Worm (Caenorhabditis elegans) whole organism, early embryonic: ENCODE results near the gene srx-122.

Experiments used
- B0310.2 ChIP-seq: sonication (generic microtip); optimal IDR thresholded peaks from 2 replicates; lab custom pipeline; 2016; ENCODE audit warnings: mild to moderate bottlenecking, missing genetic modification characterization, missing compliant biosample characterization
- F13C5.2 ChIP-seq: sonication (generic microtip); optimal IDR thresholded peaks from 2 replicates; lab custom pipeline; 2017; ENCODE audit warnings: mild to moderate bottlenecking, missing genetic modification characterization, inconsistent platforms, missing compliant biosample characterization
- aly-1 ChIP-seq: sonication (generic microtip); optimal IDR thresholded peaks from 2 replicates; lab custom pipeline; 2016; ENCODE audit warnings: missing genetic modification characterization, missing compliant biosample characterization
- ama-1 ChIP-seq: fragments of 150-350 bp; optimal IDR thresholded peaks from 2 replicates; lab custom pipeline; 2014
- ceh-13 ChIP-seq: fragments of 200-800 bp; sonication (Bioruptor generic); optimal IDR thresholded peaks from 2 replicates; lab custom pipeline; 2018; ENCODE audit warnings: mild to moderate bottlenecking, missing genetic modification characterization, missing compliant biosample characterization
- ceh-36 ChIP-seq: sonication (generic microtip); optimal IDR thresholded peaks from 2 replicates; lab custom pipeline; 2016; ENCODE audit warnings: missing genetic modification characterization, inconsistent platforms, missing compliant biosample characterization
- ets-7 ChIP-seq: sonication (generic microtip); optimal IDR thresholded peaks from 2 replicates; lab custom pipeline; 2016; ENCODE audit warnings: missing genotype, missing genetic modification characterization, missing compliant biosample characterization
- flt-1 ChIP-seq: fragments of 200-800 bp; sonication (Bioruptor generic); IDR thresholded peaks from 2 replicates; pipeline ENCODE4 v1.3.6; 2022; ENCODE audit warnings: missing genetic modification characterization, missing compliant biosample characterization
- hmbx-1 ChIP-seq: sonication (generic microtip); optimal IDR thresholded peaks from 2 replicates; lab custom pipeline; 2016; ENCODE audit warnings: mild to moderate bottlenecking, missing genetic modification characterization, missing compliant biosample characterization
- hmg-4 ChIP-seq: fragments of 200-800 bp; sonication (Bioruptor generic); optimal IDR thresholded peaks from 2 replicates; lab custom pipeline; 2018; ENCODE audit warnings: mild to moderate bottlenecking, missing genetic modification characterization, missing compliant biosample characterization
- hnd-1 ChIP-seq: sonication (generic microtip); optimal IDR thresholded peaks from 2 replicates; lab custom pipeline; 2016; ENCODE audit warnings: missing genetic modification characterization, missing compliant biosample characterization
- pes-1 ChIP-seq: fragments of 200-800 bp; sonication (Bioruptor generic); IDR thresholded peaks from 2 replicates; pipeline ENCODE4 v1.3.6; 2022; ENCODE audit warnings: missing genetic modification reagents, missing genetic modification characterization, missing compliant biosample characterization
- scrt-1 ChIP-seq: fragments of 200-800 bp; sonication (Bioruptor generic); IDR thresholded peaks from 2 replicates; pipeline ENCODE4 v1.3.6; 2022; ENCODE audit warnings: missing genetic modification characterization, missing compliant biosample characterization
- sea-1 ChIP-seq: fragments of 200-800 bp; sonication (Bioruptor generic); conservative IDR thresholded peaks from 2 replicates; pipeline ENCODE4 v1.3.6; 2022; ENCODE audit warnings: missing genetic modification characterization, missing compliant biosample characterization
- tbx-11 ChIP-seq: fragments of 200-800 bp; sonication (Bioruptor generic); IDR thresholded peaks from 2 replicates; pipeline ENCODE4 v1.3.6; 2022; ENCODE audit warnings: missing genetic modification characterization, missing compliant biosample characterization
- tbx-37 ChIP-seq: fragments of 200-800 bp; sonication (Bioruptor generic); conservative IDR thresholded peaks from 2 replicates; pipeline ENCODE4 v1.3.6; 2022; ENCODE audit warnings: missing genetic modification reagents, missing genetic modification characterization, missing compliant biosample characterization
- tra-4 ChIP-seq: sonication (generic microtip); optimal IDR thresholded peaks from 2 replicates; lab custom pipeline; 2017; ENCODE audit warnings: missing genetic modification characterization, missing compliant biosample characterization

srx-122 gene

DNA sequence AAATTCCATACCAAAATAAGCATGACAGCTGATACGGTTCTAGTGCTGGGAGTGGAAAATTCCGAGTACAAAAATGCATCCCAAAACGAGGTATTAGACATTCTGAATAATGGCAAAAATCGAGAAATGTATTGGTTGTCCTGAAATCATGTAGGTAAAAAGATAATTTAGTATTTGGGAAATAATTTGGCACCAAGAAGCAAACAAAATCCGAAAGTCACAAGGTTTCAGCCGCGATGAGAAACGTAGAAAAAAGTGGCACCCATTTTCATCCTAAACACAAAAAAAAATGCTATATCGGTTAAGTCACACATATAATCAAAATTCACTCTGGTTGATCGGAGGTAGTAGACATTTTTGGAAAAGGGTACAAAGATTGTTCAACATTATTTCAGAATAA, at the start of gene srx-122:
Gene srx-122 (minus strand): TSS at position 101 of the 400 bp plus-strand sequence.
- no peak for TF ChIP-seq B0310.2 (tag; lab: Kevin White, UChicago)
- TF ChIP-seq ets-7 (tag; lab: Kevin White, UChicago) = no peak
- TF ChIP-seq tbx-11 (GFP tag; lab: Robert Waterston, UW) = no peak
- no peak for TF ChIP-seq flt-1 (GFP tag; lab: Robert Waterston, UW)

DNA sequence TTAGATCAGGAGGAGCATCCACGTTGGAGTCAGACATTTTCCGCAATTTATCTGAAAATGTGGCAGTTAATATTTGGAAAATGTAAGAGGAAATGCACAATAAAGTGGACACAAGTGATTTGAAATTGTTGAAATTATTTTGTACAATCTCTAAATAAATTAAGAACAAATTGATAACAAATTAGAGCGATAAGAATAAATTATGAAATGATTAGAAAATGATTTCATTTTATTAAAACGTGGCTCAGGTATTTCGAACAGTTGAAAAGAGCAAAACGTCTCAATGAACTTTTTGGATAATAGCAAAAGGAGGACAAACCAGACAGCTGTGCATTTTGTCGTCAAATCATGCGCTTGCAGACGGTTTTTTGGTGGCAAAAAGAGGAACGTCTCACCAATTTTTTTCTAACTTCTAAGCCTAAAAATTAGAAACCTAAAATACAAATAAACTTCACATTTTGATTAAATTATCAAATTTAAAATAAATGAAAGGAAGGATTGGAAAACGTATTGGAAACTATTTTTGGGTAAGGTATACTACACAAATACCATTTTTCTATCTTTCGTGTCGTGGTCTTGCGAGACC, 48.9 kb upstream of the srx-122 start, which contains the start of gene fbxa-65:
Gene fbxa-65 (minus strand): TSS at position 51 of the 586 bp plus-strand sequence.
- TF ChIP-seq ceh-13 (GFP tag; lab: Kevin White, UChicago) = no peak
- no peak for TF ChIP-seq ets-7 (tag; lab: Kevin White, UChicago)
- TF ChIP-seq tbx-11 (GFP tag; lab: Robert Waterston, UW) = no peak
- TF ChIP-seq hmbx-1 (tag; lab: Kevin White, UChicago) = no peak
- TF ChIP-seq ama-1 (lab: Kevin White, UChicago) = no peak
- no peak for TF ChIP-seq aly-1 (tag; lab: Kevin White, UChicago)
- TF ChIP-seq B0310.2 (tag; lab: Kevin White, UChicago) = no peak
- no peak for TF ChIP-seq hmg-4 (GFP tag; lab: Kevin White, UChicago)
- no peak for TF ChIP-seq flt-1 (GFP tag; lab: Robert Waterston, UW)

DNA sequence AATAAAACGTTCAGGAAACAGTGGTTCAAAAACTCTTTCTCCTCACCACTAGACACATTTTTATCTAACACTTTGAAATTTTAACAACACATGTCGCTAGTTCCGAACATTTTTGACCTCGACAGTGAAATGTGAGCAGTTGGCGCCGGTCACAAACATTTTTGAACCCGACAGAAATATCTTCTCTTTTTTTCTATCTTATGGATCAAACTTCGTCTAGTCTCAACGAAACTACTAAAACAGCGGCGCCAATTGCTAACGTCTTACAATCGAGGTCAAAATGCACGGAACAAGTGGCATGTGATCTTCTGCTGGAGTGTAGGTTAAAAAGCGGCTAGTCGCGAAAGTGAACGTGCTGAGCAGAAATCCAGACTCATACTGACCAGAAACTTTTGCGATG, 46.3 kb upstream of the srx-122 start:
- TF ChIP-seq scrt-1 (GFP tag; lab: Robert Waterston, UW) = no peak
- no peak for TF ChIP-seq flt-1 (GFP tag; lab: Robert Waterston, UW)
- TF ChIP-seq ceh-36 (tag; lab: Kevin White, UChicago) = no peak
- TF ChIP-seq hnd-1 (tag; lab: Kevin White, UChicago) = no peak
- no peak for TF ChIP-seq aly-1 (tag; lab: Kevin White, UChicago)
- no peak for TF ChIP-seq F13C5.2
- no peak for TF ChIP-seq ets-7 (tag; lab: Kevin White, UChicago)
- no peak for TF ChIP-seq tbx-37
- TF ChIP-seq ceh-13 (GFP tag; lab: Kevin White, UChicago) = no peak
- TF ChIP-seq sea-1 (GFP tag; lab: Robert Waterston, UW) = no peak
- no peak for TF ChIP-seq ama-1 (lab: Kevin White, UChicago)
- no peak for TF ChIP-seq hmg-4 (GFP tag; lab: Kevin White, UChicago)
- no peak for TF ChIP-seq hmbx-1 (tag; lab: Kevin White, UChicago)
- no peak for TF ChIP-seq pes-1 (GFP tag; lab: Robert Waterston, UW)
- TF ChIP-seq B0310.2 (tag; lab: Kevin White, UChicago) = no peak
- no peak for TF ChIP-seq tbx-11 (GFP tag; lab: Robert Waterston, UW)

DNA sequence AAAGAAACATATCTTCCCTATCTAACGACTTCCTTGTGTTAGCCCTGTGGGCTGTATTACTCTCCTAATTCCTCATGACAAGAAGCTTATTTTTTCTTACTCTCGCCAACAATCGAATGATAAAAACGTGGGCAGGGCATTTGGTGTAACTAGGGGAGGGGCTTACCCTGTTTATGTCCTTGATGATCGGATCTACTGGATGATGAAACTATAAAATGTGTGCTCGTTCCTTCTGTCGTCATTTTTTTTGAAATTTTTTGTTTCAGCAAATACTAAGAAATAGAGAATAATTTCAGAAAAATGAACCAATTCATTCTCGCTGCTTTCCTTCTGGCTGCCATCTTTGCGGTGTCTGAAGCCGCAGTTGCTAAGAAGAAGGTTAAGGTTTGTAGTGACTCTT, 44.8 kb upstream of the srx-122 start, which contains the start of gene C17B7.3:
Gene C17B7.3 (plus strand): TSS at position 301 of the 400 bp plus-strand sequence.
- no peak for TF ChIP-seq hnd-1 (tag; lab: Kevin White, UChicago)
- no peak for TF ChIP-seq flt-1 (GFP tag; lab: Robert Waterston, UW)
- TF ChIP-seq sea-1 (GFP tag; lab: Robert Waterston, UW) = no peak
- TF ChIP-seq ets-7 (tag; lab: Kevin White, UChicago) = no peak
- TF ChIP-seq F13C5.2 = no peak
- no peak for TF ChIP-seq tbx-37
- no peak for TF ChIP-seq scrt-1 (GFP tag; lab: Robert Waterston, UW)
- no peak for TF ChIP-seq tra-4 (tag; lab: Kevin White, UChicago)
- no peak for TF ChIP-seq tbx-11 (GFP tag; lab: Robert Waterston, UW)
- TF ChIP-seq B0310.2 (tag; lab: Kevin White, UChicago) = no peak
- no peak for TF ChIP-seq ceh-36 (tag; lab: Kevin White, UChicago)
- no peak for TF ChIP-seq hmbx-1 (tag; lab: Kevin White, UChicago)
- no peak for TF ChIP-seq hmg-4 (GFP tag; lab: Kevin White, UChicago)

DNA sequence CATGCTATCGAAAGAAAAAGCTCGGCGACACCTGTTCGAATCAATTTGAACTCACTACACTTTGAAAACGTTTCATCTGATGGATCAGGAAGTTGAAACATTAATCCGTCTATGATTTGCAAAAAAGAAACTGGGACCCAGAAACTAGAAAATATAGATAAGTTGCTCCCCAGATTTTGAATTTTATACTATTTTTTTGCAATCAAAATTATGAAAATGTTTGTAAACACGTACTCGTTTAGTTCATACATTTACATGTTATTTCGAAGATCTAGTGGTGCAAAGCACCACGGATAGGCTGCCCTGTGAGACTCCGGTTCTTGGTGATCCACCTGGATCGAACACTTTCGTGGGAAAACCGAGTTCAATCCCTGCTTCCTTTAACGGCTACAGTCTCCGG, 44.2 kb upstream of the srx-122 start, which contains the start of gene C17B7.10:
Gene C17B7.10 (minus strand): TSS at position 101 of the 400 bp plus-strand sequence.
- TF ChIP-seq ceh-36 (tag; lab: Kevin White, UChicago) = no peak
- TF ChIP-seq flt-1 (GFP tag; lab: Robert Waterston, UW) = no peak
- TF ChIP-seq hmbx-1 (tag; lab: Kevin White, UChicago) = no peak
- no peak for TF ChIP-seq tbx-11 (GFP tag; lab: Robert Waterston, UW)
- TF ChIP-seq sea-1 (GFP tag; lab: Robert Waterston, UW) = no peak
- TF ChIP-seq ceh-13 (GFP tag; lab: Kevin White, UChicago) = no peak
- TF ChIP-seq F13C5.2 = no peak
- no peak for TF ChIP-seq tbx-37
- TF ChIP-seq pes-1 (GFP tag; lab: Robert Waterston, UW) = no peak

DNA sequence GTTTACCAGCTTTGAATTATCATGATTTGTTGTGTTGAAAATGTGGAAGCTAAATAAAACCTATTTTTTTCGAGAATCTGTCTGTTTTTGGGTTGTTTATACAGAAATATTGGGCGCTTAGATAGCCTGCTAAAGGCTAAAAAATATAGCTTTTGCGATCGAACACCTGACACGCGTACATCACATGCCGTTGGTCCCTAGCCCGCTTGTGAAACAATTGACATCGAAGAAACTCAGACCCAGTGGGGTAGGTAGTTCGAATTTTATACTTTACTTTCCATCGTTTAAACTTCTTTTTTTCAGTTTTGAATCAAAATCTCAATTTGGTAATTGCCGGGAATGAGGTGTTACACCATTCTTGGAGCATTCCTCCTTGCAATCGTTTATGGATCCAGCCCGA, 41.3 kb upstream of the srx-122 start, which contains the start of gene C17B7.4:
Gene C17B7.4 (plus strand): TSS at position 301 of the 400 bp plus-strand sequence.
- TF ChIP-seq tbx-11 (GFP tag; lab: Robert Waterston, UW) = no peak
- no peak for TF ChIP-seq F13C5.2
- TF ChIP-seq hmbx-1 (tag; lab: Kevin White, UChicago) = no peak
- no peak for TF ChIP-seq flt-1 (GFP tag; lab: Robert Waterston, UW)
- TF ChIP-seq ets-7 (tag; lab: Kevin White, UChicago) = no peak
- no peak for TF ChIP-seq sea-1 (GFP tag; lab: Robert Waterston, UW)
- no peak for TF ChIP-seq scrt-1 (GFP tag; lab: Robert Waterston, UW)
- TF ChIP-seq hmg-4 (GFP tag; lab: Kevin White, UChicago) = no peak
- no peak for TF ChIP-seq B0310.2 (tag; lab: Kevin White, UChicago)
- no peak for TF ChIP-seq tra-4 (tag; lab: Kevin White, UChicago)
- no peak for TF ChIP-seq ceh-36 (tag; lab: Kevin White, UChicago)
- no peak for TF ChIP-seq ama-1 (lab: Kevin White, UChicago)
- TF ChIP-seq aly-1 (tag; lab: Kevin White, UChicago) = no peak
- no peak for TF ChIP-seq hnd-1 (tag; lab: Kevin White, UChicago)

DNA sequence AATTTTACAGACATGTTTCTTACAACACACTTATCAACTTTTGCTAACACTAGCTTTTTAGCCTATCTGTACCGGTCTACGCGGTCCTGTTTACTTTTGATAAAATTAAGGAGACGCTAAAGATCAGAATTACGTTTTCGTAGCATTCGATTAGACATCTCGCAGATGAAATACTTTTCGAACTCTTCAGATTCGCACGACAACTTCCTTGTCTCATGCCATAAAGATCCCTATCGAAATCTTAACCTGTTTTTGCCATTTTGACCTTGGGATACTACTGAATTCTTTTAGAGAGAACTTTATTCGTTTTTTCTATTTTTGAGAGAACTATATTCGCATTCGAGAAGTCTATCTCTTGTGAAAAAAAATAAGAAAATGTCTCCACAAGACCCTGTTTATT, 35.7 kb upstream of the srx-122 start, which contains the start of gene C17B7.5:
Gene C17B7.5 (plus strand): TSS at position 301 of the 400 bp plus-strand sequence.
- TF ChIP-seq tbx-11 (GFP tag; lab: Robert Waterston, UW) = no peak
- TF ChIP-seq ets-7 (tag; lab: Kevin White, UChicago) = no peak
- no peak for TF ChIP-seq F13C5.2
- no peak for TF ChIP-seq hmg-4 (GFP tag; lab: Kevin White, UChicago)
- TF ChIP-seq scrt-1 (GFP tag; lab: Robert Waterston, UW) = no peak
- no peak for TF ChIP-seq tbx-37
- no peak for TF ChIP-seq hmbx-1 (tag; lab: Kevin White, UChicago)
- TF ChIP-seq hnd-1 (tag; lab: Kevin White, UChicago) = no peak
- TF ChIP-seq ceh-36 (tag; lab: Kevin White, UChicago) = no peak
- TF ChIP-seq flt-1 (GFP tag; lab: Robert Waterston, UW) = no peak
- no peak for TF ChIP-seq aly-1 (tag; lab: Kevin White, UChicago)
- no peak for TF ChIP-seq B0310.2 (tag; lab: Kevin White, UChicago)
- no peak for TF ChIP-seq sea-1 (GFP tag; lab: Robert Waterston, UW)
- TF ChIP-seq ama-1 (lab: Kevin White, UChicago) = no peak
- TF ChIP-seq tra-4 (tag; lab: Kevin White, UChicago) = no peak
- TF ChIP-seq pes-1 (GFP tag; lab: Robert Waterston, UW) = no peak
- TF ChIP-seq ceh-13 (GFP tag; lab: Kevin White, UChicago) = no peak
